Fruit fly (Drosophila melanogaster) whole organism, embryonic: ENCODE measurements around the gene kud.

Source experiments
- Atf-2 ChIP-seq: fragments of 200-800 bp; sonication (Bioruptor generic); optimal IDR thresholded peaks from 2 replicates; lab custom pipeline; 2016; ENCODE audit warnings: missing biosample characterization, missing genetic modification characterization
- Atf3 ChIP-seq: fragments of 200-800 bp; sonication (Bioruptor generic); optimal IDR thresholded peaks from 3 replicates; lab custom pipeline; 2016; ENCODE audit warnings: missing biosample characterization, missing genetic modification characterization
- B-H1 ChIP-seq: fragments of 200-800 bp; sonication (Bioruptor generic); IDR thresholded peaks from 3 replicates; pipeline ENCODE4 v1.3.6; 2022; ENCODE audit warnings: missing biosample characterization, missing genetic modification characterization
- Blimp-1 ChIP-seq: fragments of 200-800 bp; sonication (Bioruptor generic); optimal IDR thresholded peaks from 3 replicates; lab custom pipeline; 2018; ENCODE audit warnings: missing biosample characterization, missing genetic modification characterization, mild to moderate bottlenecking, moderate library complexity, missing genetic modification reagents
- CG10274 ChIP-seq: fragments of 200-800 bp; sonication (Bioruptor generic); optimal IDR thresholded peaks from 3 replicates; lab custom pipeline; 2017; ENCODE audit warnings: missing biosample characterization, mild to moderate bottlenecking, missing genetic modification characterization
- CG10366 ChIP-seq: fragments of 200-800 bp; sonication (Bioruptor generic); IDR thresholded peaks from 2 replicates; pipeline ENCODE4 v1.3.6; 2022; ENCODE audit warnings: missing biosample characterization, missing genetic modification characterization
- CG10431 ChIP-seq: fragments of 200-800 bp; sonication (Bioruptor generic); optimal IDR thresholded peaks from 3 replicates; lab custom pipeline; 2018; ENCODE audit warnings: missing biosample characterization, mild to moderate bottlenecking, missing genetic modification characterization
- CG12155 ChIP-seq: fragments of 200-800 bp; sonication (Bioruptor generic); optimal IDR thresholded peaks from 3 replicates; lab custom pipeline; 2016; ENCODE audit warnings: missing biosample characterization, missing genetic modification characterization
- CG13775 ChIP-seq: fragments of 200-800 bp; sonication (Bioruptor generic); optimal IDR thresholded peaks from 3 replicates; lab custom pipeline; 2017; ENCODE audit warnings: missing biosample characterization, mild to moderate bottlenecking, missing genetic modification characterization
- CG14965 ChIP-seq: fragments of 200-800 bp; sonication (Bioruptor generic); optimal IDR thresholded peaks from 2 replicates; lab custom pipeline; 2016; ENCODE audit warnings: missing biosample characterization, missing genetic modification characterization, borderline replicate concordance
- CG16779 ChIP-seq: fragments of 200-800 bp; sonication (Bioruptor generic); IDR thresholded peaks from 2 replicates; pipeline ENCODE4 v1.3.6; 2022; ENCODE audit warnings: missing biosample characterization, missing genetic modification characterization
- CG16813 ChIP-seq: fragments of 200-800 bp; sonication (Bioruptor generic); IDR thresholded peaks from 3 replicates; pipeline ENCODE4 v1.3.6; 2022; ENCODE audit warnings: missing biosample characterization, missing genetic modification characterization; ENCODE audit not compliant: partially characterized antibody
- CG17912 ChIP-seq: fragments of 200-800 bp; sonication (Bioruptor generic); optimal IDR thresholded peaks from 2 replicates; lab custom pipeline; 2018; ENCODE audit warnings: missing biosample characterization, mild to moderate bottlenecking, missing genetic modification characterization
- CG1792 ChIP-seq: fragments of 200-800 bp; sonication (Bioruptor generic); optimal IDR thresholded peaks from 2 replicates; lab custom pipeline; 2016; ENCODE audit warnings: missing biosample characterization, missing genetic modification characterization
- CG18011 ChIP-seq: fragments of 200-800 bp; sonication (Bioruptor generic); optimal IDR thresholded peaks from 2 replicates; lab custom pipeline; 2017; ENCODE audit warnings: missing biosample characterization, missing genetic modification characterization, mild to moderate bottlenecking, moderate library complexity, missing genotype
- CG18262 ChIP-seq: fragments of 200-800 bp; optimal IDR thresholded peaks from 3 replicates; lab custom pipeline; 2019; ENCODE audit warnings: missing biosample characterization, mild to moderate bottlenecking, missing genetic modification characterization, moderate library complexity
- CG2116 ChIP-seq: fragments of 200-800 bp; sonication (Bioruptor generic); optimal IDR thresholded peaks from 3 replicates; lab custom pipeline; 2018; ENCODE audit warnings: missing biosample characterization, mild to moderate bottlenecking, missing genetic modification characterization
- CG30403 ChIP-seq: fragments of 200-800 bp; sonication (Bioruptor generic); optimal IDR thresholded peaks from 3 replicates; lab custom pipeline; 2016; ENCODE audit warnings: missing biosample characterization, missing genetic modification characterization
- CG32532 ChIP-seq: fragments of 200-800 bp; sonication (Bioruptor generic); IDR thresholded peaks from 2 replicates; pipeline ENCODE4 v1.3.6; 2022; ENCODE audit warnings: missing biosample characterization, missing genetic modification characterization
- CG3281 ChIP-seq: fragments of 200-800 bp; sonication (Bioruptor generic); optimal IDR thresholded peaks from 3 replicates; lab custom pipeline; 2017; ENCODE audit warnings: missing biosample characterization, mild to moderate bottlenecking, missing genetic modification characterization
- CG34224 ChIP-seq: fragments of 200-800 bp; sonication (Bioruptor generic); IDR thresholded peaks from 3 replicates; pipeline ENCODE4 v1.3.6; 2022; ENCODE audit warnings: missing biosample characterization, missing genetic modification characterization; ENCODE audit not compliant: partially characterized antibody
- CG3726 ChIP-seq: fragments of 200-800 bp; sonication (Bioruptor generic); IDR thresholded peaks from 3 replicates; pipeline ENCODE4, ENCODE4 v1.3.6; 2022; ENCODE audit warnings: missing biosample characterization, missing genetic modification characterization
- CG42726 ChIP-seq: fragments of 200-800 bp; sonication (Bioruptor generic); IDR thresholded peaks from 2 replicates; pipeline ENCODE4 v1.3.6; 2022; ENCODE audit warnings: missing biosample characterization, missing genetic modification characterization; ENCODE audit not compliant: partially characterized antibody
- CG6854 ChIP-seq: fragments of 200-800 bp; sonication (Bioruptor generic); optimal IDR thresholded peaks from 3 replicates; lab custom pipeline; 2017; ENCODE audit warnings: missing biosample characterization, mild to moderate bottlenecking, missing genetic modification characterization
- Dip2 ChIP-seq: fragments of 200-800 bp; sonication (Bioruptor generic); IDR thresholded peaks from 2 replicates; pipeline ENCODE4 v1.3.6; 2022; ENCODE audit warnings: missing biosample characterization, missing genetic modification characterization
- Dp ChIP-seq: fragments of 200-800 bp; sonication (Bioruptor generic); optimal IDR thresholded peaks from 2 replicates; lab custom pipeline; 2018; ENCODE audit warnings: missing biosample characterization, mild to moderate bottlenecking, missing genetic modification characterization, moderate library complexity
- Lhr ChIP-seq: fragments of 200-800 bp; sonication (Bioruptor generic); optimal IDR thresholded peaks from 3 replicates; lab custom pipeline; 2017; ENCODE audit warnings: mild to moderate bottlenecking, missing biosample characterization, missing genetic modification reagents, missing genetic modification characterization
- MTF-1 ChIP-seq: fragments of 200-800 bp; sonication (Bioruptor generic); optimal IDR thresholded peaks from 2 replicates; lab custom pipeline; 2018; ENCODE audit warnings: missing biosample characterization, mild to moderate bottlenecking, missing genetic modification characterization, borderline replicate concordance
- Mrtf ChIP-seq: fragments of 200-800 bp; sonication (Bioruptor generic); IDR thresholded peaks from 3 replicates; pipeline ENCODE4 v1.3.6; 2022; ENCODE audit warnings: missing biosample characterization, missing genetic modification characterization
- NK7.1 ChIP-seq: fragments of 200-800 bp; sonication (Bioruptor generic); optimal IDR thresholded peaks from 3 replicates; lab custom pipeline; 2016; ENCODE audit warnings: missing biosample characterization, missing genetic modification characterization
- NfI ChIP-seq: fragments of 200-800 bp; sonication (Bioruptor generic); optimal IDR thresholded peaks from 3 replicates; lab custom pipeline; 2018; ENCODE audit warnings: missing biosample characterization, mild to moderate bottlenecking, missing genetic modification characterization, moderate library complexity
- Optix ChIP-seq: fragments of 200-800 bp; sonication (Bioruptor generic); IDR thresholded peaks from 3 replicates; pipeline ENCODE4 v1.3.6; 2022; ENCODE audit warnings: missing biosample characterization, missing genetic modification characterization
- Taf1 ChIP-seq: fragments of 200-800 bp; sonication (Bioruptor generic); IDR thresholded peaks from 2 replicates; pipeline ENCODE4 v1.3.6; 2022; ENCODE audit warnings: missing biosample characterization, missing genetic modification characterization
- ara ChIP-seq: fragments of 200-800 bp; sonication (Bioruptor generic); IDR thresholded peaks from 2 replicates; pipeline ENCODE4 v1.3.6; 2022; ENCODE audit warnings: missing biosample characterization, missing genetic modification characterization
- bcd ChIP-seq: fragments of 200-800 bp; sonication (Bioruptor generic); optimal IDR thresholded peaks from 2 replicates; lab custom pipeline; 2017; ENCODE audit warnings: missing biosample characterization, mild to moderate bottlenecking, missing genetic modification characterization
- bowl ChIP-seq: fragments of 200-800 bp; sonication (Bioruptor generic); IDR thresholded peaks from 2 replicates; pipeline ENCODE4 v1.3.6; 2022; ENCODE audit warnings: missing biosample characterization, missing genetic modification characterization
- croc ChIP-seq: fragments of 200-800 bp; sonication (Bioruptor generic); conservative IDR thresholded peaks from 3 replicates; pipeline ENCODE4 v1.3.6; 2022; ENCODE audit warnings: missing biosample characterization, missing genetic modification characterization
- dm ChIP-seq: fragments of 200-800 bp; sonication (Bioruptor generic); optimal IDR thresholded peaks from 3 replicates; lab custom pipeline; 2016; ENCODE audit warnings: missing biosample characterization, missing genetic modification characterization
- gem ChIP-seq: fragments of 200-800 bp; sonication (Bioruptor generic); optimal IDR thresholded peaks from 2 replicates; lab custom pipeline; 2019; ENCODE audit warnings: missing biosample characterization, mild to moderate bottlenecking, missing genetic modification characterization, moderate library complexity
- mam ChIP-seq: fragments of 200-800 bp; sonication (Bioruptor generic); optimal IDR thresholded peaks from 3 replicates; lab custom pipeline; 2016; ENCODE audit warnings: missing biosample characterization, missing genetic modification characterization
- nom ChIP-seq: fragments of 200-800 bp; sonication (Bioruptor generic); optimal IDR thresholded peaks from 2 replicates; lab custom pipeline; 2017; ENCODE audit warnings: missing biosample characterization, missing genetic modification characterization, mild to moderate bottlenecking, moderate library complexity, missing genetic modification reagents
- pan ChIP-seq, 4 experiments: fragments of >200 bp in 3 of 4; fragments of 200-800 bp in 1 of 4; sonication (Bioruptor generic) in 1 of 4; optimal IDR thresholded peaks in 3 of 4; IDR thresholded peaks in 1 of 4; 2 replicates each; pipeline versions ENCODE4 v1.3.6 to Lab custom; 2017 to 2022; ENCODE audit warnings: missing biosample characterization in 2 of 4, missing genetic modification characterization in 2 of 4, mixed read lengths in 1 of 4
- phol ChIP-seq: fragments of 200-800 bp; sonication (Bioruptor generic); optimal IDR thresholded peaks from 3 replicates; lab custom pipeline; 2018; ENCODE audit warnings: missing biosample characterization, mild to moderate bottlenecking, missing genetic modification characterization, moderate library complexity
- sc ChIP-seq, 3 experiments: fragments of >200 bp in 2 of 3; fragments of 200-800 bp in 1 of 3; sonication (Bioruptor generic) in 1 of 3; optimal IDR thresholded peaks; 2 replicates in 2 of 3; 3 replicates in 1 of 3; lab custom pipeline; 2017; ENCODE audit warnings: mild to moderate bottlenecking in 1 of 3, missing biosample characterization in 1 of 3, missing genetic modification characterization in 1 of 3, missing genetic modification reagents in 1 of 3
- tgo ChIP-seq: fragments of 200-800 bp; sonication (Bioruptor generic); IDR thresholded peaks from 3 replicates; pipeline ENCODE4 v1.3.6; 2022; ENCODE audit warnings: missing biosample characterization, missing genetic modification characterization
- tna ChIP-seq: fragments of 200-800 bp; sonication (Bioruptor generic); IDR thresholded peaks from 2 replicates; pipeline ENCODE4 v1.3.6; 2022; ENCODE audit warnings: missing biosample characterization, missing genetic modification characterization; ENCODE audit not compliant: partially characterized antibody
- vvl ChIP-seq: fragments of 200-800 bp; sonication (Bioruptor generic); IDR thresholded peaks from 2 replicates; pipeline ENCODE4 v1.3.6; 2022; ENCODE audit warnings: missing biosample characterization, missing genetic modification characterization

kud gene

dm6 chr3L:16853533-16854386 lies 9.0 kb upstream of the kud start, which contains the start of gene sina (continued):
- peak; percentile 84 for TF ChIP-seq CG34224
- no peak for TF ChIP-seq Dip2 (GFP tag; lab: Robert Waterston, UW)
- TF ChIP-seq dm (GFP tag; lab: Kevin White, UChicago) = peak; percentile 10
- TF ChIP-seq Dp (GFP tag; lab: Kevin White, UChicago) = peak; percentile 80
- no peak for TF ChIP-seq CG3726 (GFP tag; lab: Robert Waterston, UW)
- TF ChIP-seq B-H1 (GFP tag; lab: Robert Waterston, UW) = no peak
- no peak for TF ChIP-seq CG10431 (GFP tag; lab: Kevin White, UChicago)
- no peak for TF ChIP-seq CG10274 (GFP tag; lab: Kevin White, UChicago)
- TF ChIP-seq pan (optimal IDR thresholded peaks at IDR 0.05; lab: Kevin White, UChicago) = no peak
- peak in 1 of 2 experiments; percentile 19 for TF ChIP-seq pan (GFP tag; optimal IDR thresholded peaks at IDR 0.05 in 1 of 2, IDR thresholded peaks at IDR 0.05 in 1 of 2)
- TF ChIP-seq ara (GFP tag; lab: Robert Waterston, UW) = peak; percentile 22; the same call in 1 of the 2 replicates
- TF ChIP-seq NfI (GFP tag; lab: Kevin White, UChicago) = peak; percentile 9
- TF ChIP-seq CG32532 = 0 out of 2 replicates have a peak, but pooled peaks have one; percentile 11
- TF ChIP-seq Optix = no peak
- no peak for TF ChIP-seq Atf-2 (GFP tag; lab: Kevin White, UChicago)
- TF ChIP-seq bcd (GFP tag; lab: Kevin White, UChicago) = no peak
- no peak for TF ChIP-seq CG16779
- no peak for TF ChIP-seq CG17912 (GFP tag; lab: Kevin White, UChicago)
- peak; percentile 7 for TF ChIP-seq CG12155
- TF ChIP-seq sc (optimal IDR thresholded peaks at IDR 0.05; lab: Kevin White, UChicago) = no peak
- TF ChIP-seq sc (GFP tag; optimal IDR thresholded peaks at IDR 0.05; lab: Kevin White, UChicago) = no peak
- peak; percentile 83 for TF ChIP-seq CG16813
- TF ChIP-seq NK7.1 (GFP tag; lab: Kevin White, UChicago) = no peak
- TF ChIP-seq Blimp-1 (GFP tag; lab: Kevin White, UChicago) = no peak
- no peak for TF ChIP-seq bowl
- peak; percentile 8 for TF ChIP-seq nom (GFP tag; lab: Kevin White, UChicago)
- TF ChIP-seq CG18011 (GFP tag; lab: Kevin White, UChicago) = no peak
- peak; percentile 19 for TF ChIP-seq CG18262 (tag; lab: Kevin White, UChicago)
- TF ChIP-seq Lhr (GFP tag; lab: Kevin White, UChicago) = peak; percentile 61
- peak; percentile 39 for TF ChIP-seq gem (tag; lab: Kevin White, UChicago)
- peak; percentile 61 for TF ChIP-seq phol (tag; lab: Kevin White, UChicago)
- TF ChIP-seq mam (GFP tag; lab: Kevin White, UChicago) = peak; percentile 16
- TF ChIP-seq tgo (GFP tag; lab: Robert Waterston, UW) = no peak
- peak; percentile 94 for TF ChIP-seq CG2116 (GFP tag; lab: Kevin White, UChicago)
- TF ChIP-seq CG6854 (GFP tag; lab: Kevin White, UChicago) = no peak
- TF ChIP-seq Atf3 (GFP tag; lab: Kevin White, UChicago) = no peak
- no peak for TF ChIP-seq CG3281 (GFP tag; lab: Kevin White, UChicago)
- no peak for TF ChIP-seq CG13775 (GFP tag; lab: Kevin White, UChicago)
- no peak for TF ChIP-seq Taf1 (GFP tag; lab: Robert Waterston, UW)
- no peak for TF ChIP-seq CG10366 (GFP tag; lab: Robert Waterston, UW)
- TF ChIP-seq tna (GFP tag; lab: Robert Waterston, UW) = peak; percentile 91
- TF ChIP-seq croc (GFP tag; lab: Robert Waterston, UW) = no peak
- TF ChIP-seq CG42726 (GFP tag; lab: Robert Waterston, UW) = peak; percentile 63; the same call in 1 of the 2 replicates
- peak; percentile 48 for TF ChIP-seq vvl (GFP tag; lab: Robert Waterston, UW)
- TF ChIP-seq Mrtf (GFP tag; lab: Robert Waterston, UW) = no peak
- no peak for TF ChIP-seq MTF-1
- no peak for TF ChIP-seq CG14965 (GFP tag; lab: Kevin White, UChicago)
- no peak for TF ChIP-seq CG1792 (GFP tag; lab: Kevin White, UChicago)
- peak; percentile 26 for TF ChIP-seq CG30403
